Worm (Caenorhabditis elegans): ENCODE results near the gene gst-23.

DNA sequence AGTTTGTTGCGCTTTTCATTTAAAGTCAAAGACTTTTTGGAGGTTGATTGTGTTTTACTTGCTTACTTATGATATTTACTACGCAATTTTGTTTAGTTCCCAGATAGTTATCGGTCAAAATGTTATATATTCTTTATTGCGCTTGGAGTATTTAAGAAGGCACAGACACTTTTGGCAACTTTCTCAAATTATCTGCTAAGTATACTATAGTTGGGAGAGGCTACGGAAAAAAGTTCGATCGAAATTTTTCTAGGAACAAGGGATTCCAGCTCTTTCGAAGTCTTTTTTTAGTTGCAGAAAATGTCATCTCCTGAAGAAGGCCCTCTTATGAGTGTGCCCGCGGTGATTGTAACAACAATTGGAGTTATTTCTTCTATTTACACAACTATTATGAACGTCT, 17.0 kb downstream of the gst-23 start, which contains the start of gene srbc-5:
- TF ChIP-seq ama-1 (optimal IDR thresholded peaks at IDR 0.05) (no peak), ceh-32 (tag; optimal IDR thresholded peaks at IDR 0.05; ENCODE audit: poor library complexity) (no peak), dve-1 (tag; optimal IDR thresholded peaks at IDR 0.05; ENCODE audit: insufficient read depth) (no peak), dpl-1 (GFP tag; optimal IDR thresholded peaks at IDR 0.05) (no peak), jun-1 (tag; optimal IDR thresholded peaks at IDR 0.05) (no peak), dmd-9 (GFP tag; IDR thresholded peaks at IDR 0.05) (no peak), ZK546.5 (tag; optimal IDR thresholded peaks at IDR 0.05) (no peak), zfp-2 (tag; optimal IDR thresholded peaks at IDR 0.05) (no peak)

All from whole organism, L4 larva.